4 fruit fly cellular contexts compared by ENCODE assay signal in the genomic region with DNA sequence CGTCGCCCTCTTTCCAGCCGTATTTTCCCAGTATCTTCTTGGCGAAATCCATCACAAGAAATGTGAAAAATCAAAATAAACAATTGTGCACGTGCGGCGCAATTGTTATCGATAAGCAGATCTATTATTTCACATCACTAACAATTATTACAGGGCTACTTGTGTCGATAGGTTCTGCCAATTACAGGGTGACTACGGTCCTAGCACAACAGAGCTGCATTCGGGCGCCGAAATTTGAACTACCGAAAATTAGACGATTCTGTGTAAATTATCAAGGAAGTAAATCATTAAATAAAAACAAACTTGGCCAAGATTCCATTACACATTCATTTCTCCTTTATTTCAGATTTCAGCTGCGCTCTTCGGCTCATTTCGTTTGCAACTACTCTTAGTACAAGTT.
TF ChIP-seq lines count a peak whose summit lies in the region.

TSS of gene CG15561 (minus strand) at position 113 of the 400 bp plus-strand sequence.

- peak; percentile 48 for TF ChIP-seq CTCF in whole organism, embryonic (GFP tag; optimal IDR thresholded peaks at IDR 0.05; lab: Kevin White, UChicago)

TF ChIP-seq in whole organism, adult, 20 proteins besides CTCF, POLR2A, EP300 and RAD21:
- TF ChIP-seq CG5204 (GFP tag; optimal IDR thresholded peaks at IDR 0.05; lab: Kevin White, UChicago) (no peak), cic (GFP tag; optimal IDR thresholded peaks at IDR 0.05; lab: Kevin White, UChicago) (peak; percentile 28), tj (GFP tag; optimal IDR thresholded peaks at IDR 0.05; lab: Kevin White, UChicago) (peak; percentile 21), CG33017 (tag; optimal IDR thresholded peaks at IDR 0.05; lab: Kevin White, UChicago) (no peak), Hr96 (GFP tag; optimal IDR thresholded peaks at IDR 0.05; lab: Kevin White, UChicago) (no peak), Crg-1 (GFP tag; optimal IDR thresholded peaks at IDR 0.05; lab: Kevin White, UChicago) (peak; percentile 60), CG7045 (GFP tag; optimal IDR thresholded peaks at IDR 0.05; lab: Kevin White, UChicago) (no peak), CG1620 (GFP tag; optimal IDR thresholded peaks at IDR 0.05; lab: Kevin White, UChicago) (peak; percentile 23), cnc (optimal IDR thresholded peaks at IDR 0.05; lab: Kevin White, UChicago) (no peak), pad (GFP tag; optimal IDR thresholded peaks at IDR 0.05; lab: Kevin White, UChicago) (peak; percentile 39), bab1 (GFP tag; optimal IDR thresholded peaks at IDR 0.05; lab: Kevin White, UChicago) (peak; percentile 86), CG7101 (tag; optimal IDR thresholded peaks at IDR 0.05; lab: Kevin White, UChicago) (peak; percentile 46), kay (GFP tag; lab: Kevin White, UChicago; ENCODE audit: borderline replicate concordance) (no peak), CG11617 (GFP tag; optimal IDR thresholded peaks at IDR 0.05; lab: Kevin White, UChicago) (no peak), Mnt (GFP tag; optimal IDR thresholded peaks at IDR 0.05; lab: Kevin White, UChicago) (peak; percentile 100), CG14711 (tag; optimal IDR thresholded peaks at IDR 0.05; lab: Kevin White, UChicago) (peak; percentile 34), CG12768 (GFP tag; optimal IDR thresholded peaks at IDR 0.05; lab: Kevin White, UChicago) (no peak), toe (GFP tag; optimal IDR thresholded peaks at IDR 0.05; lab: Kevin White, UChicago) (no peak)

TF ChIP-seq in whole organism, embryonic, 481 proteins besides CTCF, POLR2A, EP300 and RAD21 (continues in another document):
- TF ChIP-seq CG10274 (GFP tag; optimal IDR thresholded peaks at IDR 0.05; lab: Kevin White, UChicago) = no peak
- TF ChIP-seq MESR4 (GFP tag; optimal IDR thresholded peaks at IDR 0.05; lab: Kevin White, UChicago) = peak; percentile 59
- TF ChIP-seq CG7987 (GFP tag; optimal IDR thresholded peaks at IDR 0.05; lab: Kevin White, UChicago) = peak; percentile 84
- TF ChIP-seq H15 (GFP tag; IDR thresholded peaks at IDR 0.05; lab: Robert Waterston, UW) = no peak
- peak; percentile 43 for TF ChIP-seq nom (GFP tag; optimal IDR thresholded peaks at IDR 0.05; lab: Kevin White, UChicago)
- TF ChIP-seq CG12155 (GFP tag; optimal IDR thresholded peaks at IDR 0.05; lab: Kevin White, UChicago) = peak; percentile 38
- TF ChIP-seq CG8089 (GFP tag; optimal IDR thresholded peaks at IDR 0.05; lab: Kevin White, UChicago) = peak; percentile 29
- peak; percentile 48 for TF ChIP-seq CG9609 (GFP tag; optimal IDR thresholded peaks at IDR 0.05; lab: Kevin White, UChicago)
- peak; percentile 73 for TF ChIP-seq CG17912 (GFP tag; optimal IDR thresholded peaks at IDR 0.05; lab: Kevin White, UChicago)
- TF ChIP-seq unpg (GFP tag; optimal IDR thresholded peaks at IDR 0.05; lab: Kevin White, UChicago) = no peak
- TF ChIP-seq CG1024 (GFP tag; IDR thresholded peaks at IDR 0.05; lab: Robert Waterston, UW) = no peak
- TF ChIP-seq NK7.1 (GFP tag; optimal IDR thresholded peaks at IDR 0.05; lab: Kevin White, UChicago) = peak; percentile 21
- peak; percentile 14 for TF ChIP-seq kah (GFP tag; optimal IDR thresholded peaks at IDR 0.05; lab: Kevin White, UChicago)
- peak; percentile 49 for TF ChIP-seq CG1233 (GFP tag; optimal IDR thresholded peaks at IDR 0.05; lab: Kevin White, UChicago)
- TF ChIP-seq CG33213 (GFP tag; optimal IDR thresholded peaks at IDR 0.05; lab: Kevin White, UChicago) = peak; percentile 75
- peak; percentile 0 for TF ChIP-seq HmgD (GFP tag; optimal IDR thresholded peaks at IDR 0.05; lab: Kevin White, UChicago)
- TF ChIP-seq HLH3B (GFP tag; IDR thresholded peaks at IDR 0.05; lab: Robert Waterston, UW) = no peak
- TF ChIP-seq Rx (GFP tag; IDR thresholded peaks at IDR 0.05; lab: Robert Waterston, UW) = no peak
- peak; percentile 30 for TF ChIP-seq az2 (GFP tag; optimal IDR thresholded peaks at IDR 0.05; lab: Kevin White, UChicago)
- TF ChIP-seq CG8924 (tag; optimal IDR thresholded peaks at IDR 0.05; lab: Kevin White, UChicago) = peak; percentile 22
- TF ChIP-seq Vsx1 (GFP tag; optimal IDR thresholded peaks at IDR 0.05; lab: Kevin White, UChicago) = no peak
- TF ChIP-seq CG7556 (GFP tag; optimal IDR thresholded peaks at IDR 0.05; lab: Kevin White, UChicago) = no peak
- TF ChIP-seq D19A (tag; optimal IDR thresholded peaks at IDR 0.05; lab: Kevin White, UChicago) = no peak
- TF ChIP-seq pum (GFP tag; optimal IDR thresholded peaks at IDR 0.05; lab: Kevin White, UChicago) = peak; percentile 35

TF ChIP-seq in whole organism, prepupa, 60 proteins besides CTCF, POLR2A, EP300 and RAD21:
- TF ChIP-seq lz (GFP tag; optimal IDR thresholded peaks at IDR 0.05; lab: Kevin White, UChicago) (peak; percentile 45), CG11762 (GFP tag; optimal IDR thresholded peaks at IDR 0.05; lab: Kevin White, UChicago; ENCODE audit: insufficient read depth) (no peak), svp (GFP tag; lab: Kevin White, UChicago) (no peak), Hr39 (GFP tag; optimal IDR thresholded peaks at IDR 0.05; lab: Kevin White, UChicago) (no peak), CG4318 (GFP tag; optimal IDR thresholded peaks at IDR 0.05; lab: Kevin White, UChicago) (no peak), CG6854 (GFP tag; optimal IDR thresholded peaks at IDR 0.05; lab: Kevin White, UChicago) (peak; percentile 39)

TF ChIP-seq in whole organism, wandering third instar larva, 38 proteins besides CTCF, POLR2A, EP300 and RAD21:
- TF ChIP-seq Rel (GFP tag; optimal IDR thresholded peaks at IDR 0.05; lab: Kevin White, UChicago) (no peak), Rel (tag; optimal IDR thresholded peaks at IDR 0.05; lab: Kevin White, UChicago) (peak; percentile 45), Myc (optimal IDR thresholded peaks at IDR 0.05; lab: Kevin White, UChicago) (peak; percentile 27), Hr83 (GFP tag; optimal IDR thresholded peaks at IDR 0.05; lab: Kevin White, UChicago; ENCODE audit: poor library complexity, severe bottlenecking) (peak; percentile 80), fru (GFP tag; optimal IDR thresholded peaks at IDR 0.05; lab: Kevin White, UChicago) (no peak), Sp1 (GFP tag; optimal IDR thresholded peaks at IDR 0.05; lab: Kevin White, UChicago) (no peak), Mio (GFP tag; optimal IDR thresholded peaks at IDR 0.05; lab: Kevin White, UChicago) (no peak), foxo (GFP tag; optimal IDR thresholded peaks at IDR 0.05; lab: Kevin White, UChicago) (no peak), HLH106 (tag; optimal IDR thresholded peaks at IDR 0.05; lab: Kevin White, UChicago) (peak; percentile 36), brk (GFP tag; optimal IDR thresholded peaks at IDR 0.05; lab: Kevin White, UChicago) (no peak)
TF ChIP-seq in whole organism, wandering third instar larva: peak in this region for 4.
